Worm (Caenorhabditis elegans): Measurements from ENCODE around the gene poml-1.

- TF ChIP-seq fkh-3 (tag; optimal IDR thresholded peaks at IDR 0.05) (no peak), atf-7 (tag; optimal IDR thresholded peaks at IDR 0.05) (no peak), dpl-1 (GFP tag; optimal IDR thresholded peaks at IDR 0.05) (no peak)
Observed at ce11 chrX:13709060-13709459, 13.7 kb downstream of the poml-1 start.
